Worm (Caenorhabditis elegans) whole organism, young adult: ENCODE measurements around the gene Y49F6B.14.

Experiments
- C06A6.2 ChIP-seq: fragments of 200-800 bp; sonication (Bioruptor generic); conservative IDR thresholded peaks from 2 replicates; pipeline ENCODE4 v1.3.6; 2022; ENCODE audit warnings: missing genetic modification characterization, missing compliant biosample characterization
- F10E7.11 ChIP-seq: sonication (generic microtip); optimal IDR thresholded peaks from 2 replicates; lab custom pipeline; 2017; ENCODE audit warnings: mild to moderate bottlenecking, missing genetic modification characterization, moderate library complexity, missing compliant biosample characterization
- F22D6.2 ChIP-seq: sonication (generic microtip); optimal IDR thresholded peaks from 2 replicates; lab custom pipeline; 2016; ENCODE audit warnings: mild to moderate bottlenecking, missing genetic modification characterization, missing compliant biosample characterization
- F33H1.4 ChIP-seq: fragments of 200-800 bp; sonication (Bioruptor generic); IDR thresholded peaks from 2 replicates; pipeline ENCODE4 v1.3.6; 2022; ENCODE audit warnings: missing genetic modification reagents, missing genetic modification characterization, missing compliant biosample characterization
- F37B4.10 ChIP-seq: fragments of 200-800 bp; sonication (Bioruptor generic); IDR thresholded peaks from 2 replicates; pipeline ENCODE4 v1.3.6; 2022; ENCODE audit warnings: missing genetic modification characterization, missing compliant biosample characterization
- T07F8.4 ChIP-seq: sonication (generic microtip); optimal IDR thresholded peaks from 2 replicates; lab custom pipeline; 2016; ENCODE audit warnings: mild to moderate bottlenecking, missing genetic modification characterization, moderate library complexity, missing compliant biosample characterization
- Y53F4B.3 ChIP-seq: fragments of 200-800 bp; sonication (Bioruptor generic); IDR thresholded peaks from 2 replicates; pipeline ENCODE4 v1.3.6; 2022; ENCODE audit warnings: missing genetic modification reagents, missing genetic modification characterization, missing compliant biosample characterization
- Y53G8AR.9 ChIP-seq: fragments of 200-800 bp; sonication (Bioruptor generic); conservative IDR thresholded peaks from 2 replicates; pipeline ENCODE4 v1.3.6; 2022; ENCODE audit warnings: missing genetic modification reagents, missing genetic modification characterization, missing compliant biosample characterization
- Y56A3A.18 ChIP-seq: fragments of 200-800 bp; sonication (Bioruptor generic); IDR thresholded peaks from 2 replicates; pipeline ENCODE4 v1.3.6; 2022; ENCODE audit warnings: missing genetic modification reagents, missing genetic modification characterization, missing compliant biosample characterization
- Y79H2A.3 ChIP-seq: fragments of 200-800 bp; sonication (Bioruptor generic); conservative IDR thresholded peaks from 2 replicates; pipeline ENCODE4 v1.3.6; 2022; ENCODE audit warnings: missing genetic modification reagents, missing genetic modification characterization, missing compliant biosample characterization
- ZK185.1 ChIP-seq: sonication (generic microtip); optimal IDR thresholded peaks from 2 replicates; lab custom pipeline; 2016; ENCODE audit warnings: mild to moderate bottlenecking, missing genetic modification characterization, missing compliant biosample characterization; ENCODE audit not compliant: poor library complexity, severe bottlenecking
- aptf-2 ChIP-seq: fragments of 200-800 bp; sonication (Bioruptor generic); conservative IDR thresholded peaks from 2 replicates; pipeline ENCODE4 v1.3.6; 2022; ENCODE audit warnings: missing genetic modification reagents, missing genetic modification characterization, missing compliant biosample characterization
- atf-7 ChIP-seq: sonication (generic microtip); optimal IDR thresholded peaks from 2 replicates; lab custom pipeline; 2017; ENCODE audit warnings: mild to moderate bottlenecking, missing genetic modification characterization, missing compliant biosample characterization
- attf-5 ChIP-seq: fragments of 200-800 bp; sonication (Bioruptor generic); optimal IDR thresholded peaks from 2 replicates; lab custom pipeline; 2018; ENCODE audit warnings: mild to moderate bottlenecking, missing genetic modification characterization, missing compliant biosample characterization
- attf-6 ChIP-seq: fragments of 200-800 bp; sonication (Bioruptor generic); IDR thresholded peaks from 2 replicates; pipeline ENCODE4 v1.3.6; 2022; ENCODE audit warnings: missing genetic modification reagents, missing genetic modification characterization, missing compliant biosample characterization
- bed-2 ChIP-seq: fragments of 200-800 bp; sonication (Bioruptor generic); IDR thresholded peaks from 2 replicates; pipeline ENCODE4 v1.3.6; 2022; ENCODE audit warnings: missing genetic modification reagents, missing genetic modification characterization, missing compliant biosample characterization
- cebp-1 ChIP-seq, 2 experiments: fragments of 200-800 bp in 1 of 2; sonication (Bioruptor generic) in 1 of 2; sonication (generic microtip) in 1 of 2; IDR thresholded peaks in 1 of 2; optimal IDR thresholded peaks in 1 of 2; 2 replicates each; pipeline versions ENCODE4 v1.3.6 to Lab custom; 2017 to 2022; ENCODE audit warnings: missing compliant biosample characterization in 2 of 2, missing genetic modification characterization in 2 of 2, mild to moderate bottlenecking in 1 of 2, missing genetic modification reagents in 1 of 2, moderate library complexity in 1 of 2
- cebp-2 ChIP-seq: fragments of 200-800 bp; sonication (Bioruptor generic); IDR thresholded peaks from 2 replicates; pipeline ENCODE4 v1.3.6; 2022; ENCODE audit warnings: missing genetic modification characterization, missing compliant biosample characterization
- ceh-100 ChIP-seq: fragments of 200-800 bp; sonication (Bioruptor generic); IDR thresholded peaks from 2 replicates; pipeline ENCODE4 v1.3.6; 2022; ENCODE audit warnings: missing genetic modification reagents, missing genetic modification characterization, missing compliant biosample characterization
- ceh-27 ChIP-seq: fragments of 200-800 bp; sonication (Bioruptor generic); optimal IDR thresholded peaks from 2 replicates; lab custom pipeline; 2018; ENCODE audit warnings: mild to moderate bottlenecking, missing genetic modification characterization, moderate library complexity, missing compliant biosample characterization
- ceh-40 ChIP-seq: fragments of 200-800 bp; sonication (Bioruptor generic); IDR thresholded peaks from 2 replicates; pipeline ENCODE4 v1.3.6; 2022; ENCODE audit warnings: missing genetic modification characterization, missing compliant biosample characterization
- ceh-79 ChIP-seq: sonication (generic microtip); optimal IDR thresholded peaks from 2 replicates; lab custom pipeline; 2017; ENCODE audit warnings: mild to moderate bottlenecking, missing genetic modification characterization, missing compliant biosample characterization
- ceh-91 ChIP-seq: fragments of 200-800 bp; sonication (Bioruptor generic); IDR thresholded peaks from 2 replicates; pipeline ENCODE4 v1.3.6; 2022; ENCODE audit warnings: missing genetic modification reagents, missing genetic modification characterization, missing compliant biosample characterization
- chd-7 ChIP-seq: sonication (generic microtip); optimal IDR thresholded peaks from 2 replicates; lab custom pipeline; 2016; ENCODE audit warnings: mild to moderate bottlenecking, missing genetic modification characterization, moderate library complexity, missing compliant biosample characterization
- dpl-1 ChIP-seq: fragments of 150-350 bp; optimal IDR thresholded peaks from 2 replicates; lab custom pipeline; 2014; ENCODE audit warnings: missing biosample characterization, missing genetic modification reagents, missing genetic modification characterization
- egrh-3 ChIP-seq: fragments of 200-800 bp; sonication (Bioruptor generic); IDR thresholded peaks from 2 replicates; pipeline ENCODE4 v1.3.6; 2022; ENCODE audit warnings: missing genetic modification reagents, missing genetic modification characterization, missing compliant biosample characterization
- hlh-26 ChIP-seq: fragments of 200-800 bp; sonication (Bioruptor generic); conservative IDR thresholded peaks from 2 replicates; pipeline ENCODE4 v1.3.6; 2022; ENCODE audit warnings: missing genetic modification reagents, missing genetic modification characterization, missing compliant biosample characterization
- hmg-1.2 ChIP-seq: fragments of 200-800 bp; sonication (Bioruptor generic); IDR thresholded peaks from 2 replicates; pipeline ENCODE4 v1.3.6; 2022; ENCODE audit warnings: missing genetic modification reagents, missing genetic modification characterization, missing compliant biosample characterization
- hrde-1 ChIP-seq: sonication (generic microtip); optimal IDR thresholded peaks from 2 replicates; lab custom pipeline; 2016; ENCODE audit warnings: missing genetic modification characterization, mild to moderate bottlenecking, missing compliant biosample characterization, moderate library complexity, missing genotype, missing genetic modification reagents, borderline replicate concordance
- let-526 ChIP-seq: fragments of 200-800 bp; sonication (Bioruptor generic); IDR thresholded peaks from 2 replicates; pipeline ENCODE4 v1.3.6; 2022; ENCODE audit warnings: missing genetic modification reagents, missing genetic modification characterization, missing compliant biosample characterization
- lin-54 ChIP-seq: fragments of 200-800 bp; sonication (Bioruptor generic); optimal IDR thresholded peaks from 2 replicates; lab custom pipeline; 2018; ENCODE audit warnings: mild to moderate bottlenecking, missing genetic modification characterization, missing compliant biosample characterization
- madf-6 ChIP-seq: fragments of 200-800 bp; sonication (Bioruptor generic); IDR thresholded peaks from 2 replicates; pipeline ENCODE4 v1.3.6; 2022; ENCODE audit warnings: missing genetic modification reagents, missing genetic modification characterization, missing compliant biosample characterization
- madf-8 ChIP-seq: fragments of 200-800 bp; sonication (Bioruptor generic); conservative IDR thresholded peaks from 2 replicates; pipeline ENCODE4 v1.3.6; 2022; ENCODE audit warnings: missing genetic modification reagents, missing genetic modification characterization, missing compliant biosample characterization
- mxl-1 ChIP-seq: sonication (generic microtip); optimal IDR thresholded peaks from 2 replicates; lab custom pipeline; 2016; ENCODE audit warnings: missing genetic modification characterization, missing compliant biosample characterization
- nfya-1 ChIP-seq: sonication (generic microtip); optimal IDR thresholded peaks from 2 replicates; lab custom pipeline; 2017; ENCODE audit warnings: antibody characterized with exemption, missing compliant biosample characterization, missing genetic modification characterization, borderline replicate concordance; ENCODE audit not compliant: insufficient read depth
- nfya-2 ChIP-seq: fragments of 200-800 bp; sonication (Bioruptor generic); IDR thresholded peaks from 2 replicates; pipeline ENCODE4 v1.3.6; 2022; ENCODE audit warnings: missing genetic modification reagents, missing genetic modification characterization, missing compliant biosample characterization
- nhr-179 ChIP-seq: sonication (generic microtip); optimal IDR thresholded peaks from 2 replicates; lab custom pipeline; 2016; ENCODE audit warnings: mild to moderate bottlenecking, missing genetic modification characterization, missing compliant biosample characterization
- nhr-90 ChIP-seq: sonication (generic microtip); optimal IDR thresholded peaks from 2 replicates; lab custom pipeline; 2016; ENCODE audit warnings: missing genotype, mild to moderate bottlenecking, missing genetic modification characterization, missing compliant biosample characterization
- rec-8 ChIP-seq, 2 experiments: sonication (generic microtip); optimal IDR thresholded peaks; 2 replicates each; lab custom pipeline; 2016; ENCODE audit warnings: mild to moderate bottlenecking in 2 of 2, missing genetic modification characterization in 2 of 2, missing genetic modification reagents in 2 of 2, missing genotype in 2 of 2, missing biosample characterization in 1 of 2, missing compliant biosample characterization in 1 of 2, moderate library complexity in 1 of 2
- repo-1 ChIP-seq: sonication (generic microtip); optimal IDR thresholded peaks from 2 replicates; lab custom pipeline; 2017; ENCODE audit warnings: mild to moderate bottlenecking, missing genetic modification characterization, missing compliant biosample characterization
- sea-2 ChIP-seq: fragments of 200-800 bp; sonication (Bioruptor generic); IDR thresholded peaks from 2 replicates; pipeline ENCODE4 v1.3.6; 2022; ENCODE audit warnings: missing genetic modification characterization, missing compliant biosample characterization
- snpc-4 ChIP-seq, 5 experiments: fragments of 150-350 bp in 1 of 5; sonication (generic microtip) in 4 of 5; optimal IDR thresholded peaks; 2 replicates each; lab custom pipeline; 2014 to 2018; ENCODE audit warnings: missing genetic modification characterization in 5 of 5, missing biosample characterization in 3 of 5, antibody characterized with exemption in 2 of 5, mild to moderate bottlenecking in 2 of 5, missing compliant biosample characterization in 2 of 5, missing genotype in 2 of 5, moderate library complexity in 2 of 5, missing genetic modification reagents in 1 of 5
- somi-1 ChIP-seq: fragments of 200-800 bp; sonication (Bioruptor generic); optimal IDR thresholded peaks from 2 replicates; lab custom pipeline; 2018; ENCODE audit warnings: mild to moderate bottlenecking, missing genetic modification characterization, missing compliant biosample characterization
- xnd-1 ChIP-seq: sonication (generic microtip); optimal IDR thresholded peaks from 2 replicates; lab custom pipeline; 2016; ENCODE audit warnings: missing genotype, missing genetic modification reagents, missing genetic modification characterization, missing compliant biosample characterization
- zfh-2 ChIP-seq: fragments of 200-800 bp; sonication (Bioruptor generic); conservative IDR thresholded peaks from 2 replicates; pipeline ENCODE4 v1.3.6; 2022; ENCODE audit warnings: missing genetic modification reagents, missing genetic modification characterization, missing compliant biosample characterization
- ztf-26 ChIP-seq: sonication (generic microtip); optimal IDR thresholded peaks from 2 replicates; lab custom pipeline; 2017; ENCODE audit warnings: missing genetic modification characterization, missing compliant biosample characterization
- ztf-28 ChIP-seq: fragments of 200-800 bp; sonication (Bioruptor generic); IDR thresholded peaks from 2 replicates; pipeline ENCODE4 v1.3.6; 2022; ENCODE audit warnings: missing genetic modification reagents, missing genetic modification characterization, missing compliant biosample characterization
- ztf-3 ChIP-seq: fragments of 200-800 bp; sonication (Bioruptor generic); optimal IDR thresholded peaks from 2 replicates; lab custom pipeline; 2018; ENCODE audit warnings: mild to moderate bottlenecking, missing genetic modification characterization, missing compliant biosample characterization

Gene Y49F6B.14

DNA sequence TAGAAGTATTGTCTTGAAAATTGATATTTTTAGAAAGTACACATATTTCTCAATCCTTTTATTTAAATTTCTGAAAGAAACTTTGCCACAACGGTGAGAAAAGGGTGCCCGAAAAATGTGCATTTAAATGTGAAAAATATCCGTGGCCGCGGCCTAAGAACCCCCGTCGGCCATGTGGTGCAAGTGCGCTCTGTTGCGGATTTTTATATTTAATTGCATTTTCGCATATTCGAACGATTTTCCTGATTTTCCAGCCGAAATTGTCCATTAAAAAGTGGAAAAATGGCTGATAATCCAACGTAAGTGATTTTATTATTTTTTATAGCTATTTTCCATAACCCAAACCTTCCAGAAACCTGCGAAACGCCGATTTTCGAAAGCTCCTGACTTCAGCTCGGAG lies 33.1 kb downstream of the Y49F6B.14 start, which contains the start of gene smu-2 (continued):
- no peak for TF ChIP-seq T07F8.4 (tag; lab: Kevin White, UChicago)
- no peak for TF ChIP-seq lin-54 (GFP tag; lab: Kevin White, UChicago)
- no peak for TF ChIP-seq ceh-91 (GFP tag; lab: Robert Waterston, UW)
- TF ChIP-seq ZK185.1 (tag; lab: Kevin White, UChicago): no peak
- peak; percentile 56 for TF ChIP-seq madf-6 (GFP tag; lab: Robert Waterston, UW)
- no peak for TF ChIP-seq ceh-100
- TF ChIP-seq aptf-2 (GFP tag; lab: Robert Waterston, UW): peak; percentile 66; the same call in 1 of the 2 replicates
- TF ChIP-seq xnd-1 (tag; lab: Kevin White, UChicago): no peak
- TF ChIP-seq dpl-1 (GFP tag; lab: Kevin White, UChicago): no peak
- peak; percentile 80 for TF ChIP-seq attf-5 (GFP tag; lab: Kevin White, UChicago)
- no peak for TF ChIP-seq somi-1 (GFP tag; lab: Kevin White, UChicago)
- no peak for TF ChIP-seq F22D6.2 (tag; lab: Kevin White, UChicago)
- TF ChIP-seq zfh-2 (GFP tag; lab: Robert Waterston, UW): no peak
- no peak for TF ChIP-seq Y79H2A.3 (GFP tag; lab: Robert Waterston, UW)
- TF ChIP-seq ztf-26 (tag; lab: Kevin White, UChicago): no peak
- peak; percentile 39 for TF ChIP-seq madf-8 (GFP tag; lab: Robert Waterston, UW)
- no peak for TF ChIP-seq nhr-179 (tag; lab: Kevin White, UChicago)
- TF ChIP-seq mxl-1: no peak
- no peak for TF ChIP-seq bed-2 (GFP tag; lab: Robert Waterston, UW)
- no peak for TF ChIP-seq Y53F4B.3
- TF ChIP-seq F37B4.10 (GFP tag; lab: Robert Waterston, UW): no peak
- no peak for TF ChIP-seq ztf-28
- TF ChIP-seq cebp-1 (GFP tag; IDR thresholded peaks at IDR 0.05; lab: Robert Waterston, UW): no peak
- TF ChIP-seq cebp-1 (tag; optimal IDR thresholded peaks at IDR 0.05; lab: Kevin White, UChicago): no peak
- TF ChIP-seq ceh-27 (GFP tag; lab: Kevin White, UChicago): peak; percentile 72
- no peak for TF ChIP-seq Y53G8AR.9 (GFP tag; lab: Robert Waterston, UW)
- no peak for TF ChIP-seq snpc-4 (GFP tag; optimal IDR thresholded peaks at IDR 0.05; lab: Kevin White, UChicago)
- peak in 1 of 4 experiments; percentile 23 for TF ChIP-seq snpc-4 (tag; optimal IDR thresholded peaks at IDR 0.05; lab: Kevin White, UChicago)
- TF ChIP-seq atf-7 (tag; lab: Kevin White, UChicago): no peak
- no peak for TF ChIP-seq hlh-26 (GFP tag; lab: Robert Waterston, UW)
- no peak for TF ChIP-seq egrh-3 (GFP tag; lab: Robert Waterston, UW)
- peak; percentile 49; the same call in 1 of the 2 replicates for TF ChIP-seq hmg-1.2 (GFP tag; lab: Robert Waterston, UW)
- TF ChIP-seq sea-2 (GFP tag; lab: Robert Waterston, UW): no peak
- no peak for TF ChIP-seq nfya-1 (tag; lab: Kevin White, UChicago)
- TF ChIP-seq F10E7.11 (tag; lab: Kevin White, UChicago): no peak
- no peak for TF ChIP-seq ceh-79 (tag; lab: Kevin White, UChicago)
- TF ChIP-seq Y56A3A.18 (GFP tag; lab: Robert Waterston, UW): no peak
- TF ChIP-seq nfya-2: no peak
- TF ChIP-seq ceh-40 (GFP tag; lab: Robert Waterston, UW): no peak
- no peak for TF ChIP-seq repo-1
- TF ChIP-seq let-526 (GFP tag; lab: Robert Waterston, UW): 0 out of 2 replicates have a peak, but pooled peaks have one; percentile 42
- TF ChIP-seq rec-8 (tag; optimal IDR thresholded peaks at IDR 0.05; lab: Kevin White, UChicago): peak; percentile 14 to 34
- no peak for TF ChIP-seq nhr-90 (tag; lab: Kevin White, UChicago)
- no peak for TF ChIP-seq C06A6.2 (GFP tag; lab: Robert Waterston, UW)
- no peak for TF ChIP-seq chd-7
- no peak for TF ChIP-seq hrde-1 (tag; lab: Kevin White, UChicago)
- no peak for TF ChIP-seq ztf-3 (GFP tag; lab: Kevin White, UChicago)
- TF ChIP-seq attf-6 (GFP tag; lab: Robert Waterston, UW): no peak
- TF ChIP-seq cebp-2 (GFP tag; lab: Robert Waterston, UW): no peak
- TF ChIP-seq F33H1.4 (GFP tag; lab: Robert Waterston, UW): no peak; the same call in none of the 2 replicates
